Fruit fly (Drosophila melanogaster) whole organism, embryonic: Measurements from ENCODE around the gene Pez.
A peak's percentile ranks its signal among the peaks of the same experiment; 100 is the strongest.

Experiments
- BEAF-32 ChIP-seq: fragments of 200-800 bp; sonication (Bioruptor generic); optimal IDR thresholded peaks from 3 replicates; lab custom pipeline; 2017; ENCODE audit warnings: missing biosample characterization, missing genetic modification characterization, mild to moderate bottlenecking, moderate library complexity, missing genetic modification reagents
- CG12391 ChIP-seq: fragments of 200-800 bp; sonication (Bioruptor generic); optimal IDR thresholded peaks from 3 replicates; lab custom pipeline; 2018; ENCODE audit warnings: missing biosample characterization, mild to moderate bottlenecking, missing genetic modification characterization, moderate library complexity
- CG13287 ChIP-seq: fragments of 200-800 bp; sonication (Bioruptor generic); IDR thresholded peaks from 2 replicates; pipeline ENCODE4 v1.3.6; 2022; ENCODE audit warnings: missing biosample characterization, missing genetic modification characterization; ENCODE audit not compliant: partially characterized antibody
- CG13894 ChIP-seq: fragments of 200-800 bp; sonication (Bioruptor generic); optimal IDR thresholded peaks from 3 replicates; lab custom pipeline; 2018; ENCODE audit warnings: missing biosample characterization, mild to moderate bottlenecking, missing genetic modification characterization, moderate library complexity
- CG14441 ChIP-seq: fragments of 200-800 bp; sonication (Bioruptor generic); IDR thresholded peaks from 2 replicates; pipeline ENCODE4 v1.3.6; 2022; ENCODE audit warnings: missing biosample characterization, missing genetic modification characterization
- CG15269 ChIP-seq: fragments of 200-800 bp; sonication (Bioruptor generic); optimal IDR thresholded peaks from 2 replicates; lab custom pipeline; 2018; ENCODE audit warnings: missing biosample characterization, mild to moderate bottlenecking, missing genetic modification characterization, moderate library complexity
- CG17328 ChIP-seq: fragments of 200-800 bp; sonication (Bioruptor generic); IDR thresholded peaks from 2 replicates; pipeline ENCODE4 v1.3.6; 2022; ENCODE audit warnings: missing biosample characterization, missing genetic modification characterization
- CG1792 ChIP-seq: fragments of 200-800 bp; sonication (Bioruptor generic); optimal IDR thresholded peaks from 2 replicates; lab custom pipeline; 2016; ENCODE audit warnings: missing biosample characterization, missing genetic modification characterization
- CG2116 ChIP-seq: fragments of 200-800 bp; sonication (Bioruptor generic); optimal IDR thresholded peaks from 3 replicates; lab custom pipeline; 2018; ENCODE audit warnings: missing biosample characterization, mild to moderate bottlenecking, missing genetic modification characterization
- CG2199 ChIP-seq: fragments of 200-800 bp; sonication (Bioruptor generic); IDR thresholded peaks from 3 replicates; pipeline ENCODE4 v1.3.6; 2022; ENCODE audit warnings: missing biosample characterization, missing genetic modification characterization
- CG33213 ChIP-seq: fragments of 200-800 bp; sonication (Bioruptor generic); optimal IDR thresholded peaks from 3 replicates; lab custom pipeline; 2016; ENCODE audit warnings: missing biosample characterization, missing genetic modification characterization
- CG3847 ChIP-seq: fragments of 200-800 bp; sonication (Bioruptor generic); IDR thresholded peaks from 2 replicates; pipeline ENCODE4 v1.3.6; 2022; ENCODE audit warnings: missing biosample characterization, missing genetic modification characterization
- CG42726 ChIP-seq: fragments of 200-800 bp; sonication (Bioruptor generic); IDR thresholded peaks from 2 replicates; pipeline ENCODE4 v1.3.6; 2022; ENCODE audit warnings: missing biosample characterization, missing genetic modification characterization; ENCODE audit not compliant: partially characterized antibody
- CG7839 ChIP-seq: fragments of 200-800 bp; sonication (Bioruptor generic); optimal IDR thresholded peaks from 3 replicates; lab custom pipeline; 2018; ENCODE audit warnings: missing biosample characterization, mild to moderate bottlenecking, missing genetic modification characterization, moderate library complexity
- CG7928 ChIP-seq: fragments of 200-800 bp; sonication (Bioruptor generic); optimal IDR thresholded peaks from 2 replicates; lab custom pipeline; 2017; ENCODE audit warnings: missing biosample characterization, mild to moderate bottlenecking, missing genetic modification characterization
- CkIIα-i1 ChIP-seq: fragments of 200-800 bp; sonication (Bioruptor generic); IDR thresholded peaks from 2 replicates; pipeline ENCODE4 v1.3.6; 2022; ENCODE audit warnings: missing biosample characterization, missing genetic modification characterization
- Dad ChIP-seq: fragments of 200-800 bp; sonication (Bioruptor generic); optimal IDR thresholded peaks from 3 replicates; lab custom pipeline; 2016; ENCODE audit warnings: missing biosample characterization, missing genetic modification characterization
- Dbx ChIP-seq: fragments of 200-800 bp; sonication (Bioruptor generic); IDR thresholded peaks from 3 replicates; pipeline ENCODE4 v1.3.6; 2022; ENCODE audit warnings: missing biosample characterization, missing genetic modification characterization
- E2f2 ChIP-seq: fragments of 200-800 bp; sonication (Bioruptor generic); IDR thresholded peaks from 2 replicates; pipeline ENCODE4 v1.3.6; 2022; ENCODE audit warnings: missing biosample characterization, missing genetic modification characterization
- Ets65A ChIP-seq: fragments of 200-800 bp; sonication (Bioruptor generic); peaks from one replicate; lab custom pipeline; 2016; ENCODE audit warnings: missing biosample characterization, missing genetic modification characterization
- Fer1 ChIP-seq: fragments of 200-800 bp; sonication (Bioruptor generic); optimal IDR thresholded peaks from 2 replicates; lab custom pipeline; 2017; ENCODE audit warnings: missing biosample characterization, mild to moderate bottlenecking, missing genetic modification characterization
- HmgZ ChIP-seq: fragments of 200-800 bp; sonication (Bioruptor generic); optimal IDR thresholded peaks from 2 replicates; lab custom pipeline; 2018; ENCODE audit warnings: missing biosample characterization, mild to moderate bottlenecking, missing genetic modification characterization
- Lhr ChIP-seq: fragments of 200-800 bp; sonication (Bioruptor generic); optimal IDR thresholded peaks from 3 replicates; lab custom pipeline; 2017; ENCODE audit warnings: mild to moderate bottlenecking, missing biosample characterization, missing genetic modification reagents, missing genetic modification characterization
- MESR4 ChIP-seq: fragments of 200-800 bp; sonication (Bioruptor generic); optimal IDR thresholded peaks from 2 replicates; lab custom pipeline; 2018; ENCODE audit warnings: missing biosample characterization, mild to moderate bottlenecking, missing genetic modification characterization, moderate library complexity
- Max ChIP-seq: fragments of 200-800 bp; sonication (Bioruptor generic); optimal IDR thresholded peaks from 2 replicates; lab custom pipeline; 2016; ENCODE audit warnings: missing biosample characterization, mild to moderate bottlenecking, missing genetic modification characterization
- Meics ChIP-seq: fragments of 200-800 bp; sonication (Bioruptor generic); optimal IDR thresholded peaks from 2 replicates; lab custom pipeline; 2017; ENCODE audit warnings: missing biosample characterization, mild to moderate bottlenecking, missing genetic modification characterization
- Myb ChIP-seq: fragments of 200-800 bp; sonication (Bioruptor generic); optimal IDR thresholded peaks from 2 replicates; lab custom pipeline; 2016; ENCODE audit warnings: missing biosample characterization, missing genetic modification characterization
- NFAT ChIP-seq: fragments of 200-800 bp; sonication (Bioruptor generic); IDR thresholded peaks from 2 replicates; pipeline ENCODE4 v1.3.6; 2022; ENCODE audit warnings: missing biosample characterization, missing genetic modification characterization
- Rfx ChIP-seq: fragments of 200-800 bp; sonication (Bioruptor generic); IDR thresholded peaks from 2 replicates; pipeline ENCODE4 v1.3.6; 2022; ENCODE audit warnings: missing biosample characterization, missing genetic modification characterization
- Scr ChIP-seq: fragments of 200-800 bp; sonication (Bioruptor generic); IDR thresholded peaks from 2 replicates; pipeline ENCODE4 v1.3.6; 2022; ENCODE audit warnings: missing biosample characterization, missing genetic modification characterization; ENCODE audit not compliant: partially characterized antibody
- Sin3A ChIP-seq: fragments of >200 bp; optimal IDR thresholded peaks from 2 replicates; lab custom pipeline; 2018
- Xrp1 ChIP-seq: fragments of 200-800 bp; sonication (Bioruptor generic); IDR thresholded peaks from 2 replicates; pipeline ENCODE4 v1.3.6; 2022; ENCODE audit warnings: missing biosample characterization, missing genetic modification characterization
- ato ChIP-seq: fragments of 200-800 bp; sonication (Bioruptor generic); IDR thresholded peaks from 2 replicates; pipeline ENCODE4 v1.3.6; 2022; ENCODE audit warnings: missing biosample characterization, missing genetic modification characterization; ENCODE audit not compliant: partially characterized antibody
- cwo ChIP-seq: fragments of 200-800 bp; sonication (Bioruptor generic); optimal IDR thresholded peaks from 3 replicates; lab custom pipeline; 2017; ENCODE audit warnings: missing biosample characterization, missing genetic modification characterization, mild to moderate bottlenecking, moderate library complexity, missing genetic modification reagents
- dm ChIP-seq: fragments of 200-800 bp; sonication (Bioruptor generic); optimal IDR thresholded peaks from 3 replicates; lab custom pipeline; 2016; ENCODE audit warnings: missing biosample characterization, missing genetic modification characterization
- emc ChIP-seq: fragments of 200-800 bp; sonication (Bioruptor generic); optimal IDR thresholded peaks from 2 replicates; lab custom pipeline; 2016; ENCODE audit warnings: missing biosample characterization, missing genetic modification characterization
- ham ChIP-seq: fragments of 200-800 bp; sonication (Bioruptor generic); IDR thresholded peaks from 2 replicates; pipeline ENCODE4 v1.3.6; 2022; ENCODE audit warnings: missing biosample characterization, missing genetic modification characterization
- jing ChIP-seq: fragments of 200-800 bp; sonication (Bioruptor generic); optimal IDR thresholded peaks from 2 replicates; lab custom pipeline; 2018; ENCODE audit warnings: missing biosample characterization, mild to moderate bottlenecking, missing genetic modification characterization
- lab ChIP-seq: fragments of 200-800 bp; sonication (Bioruptor generic); optimal IDR thresholded peaks from 3 replicates; lab custom pipeline; 2017; ENCODE audit warnings: missing biosample characterization, missing genetic modification characterization, mild to moderate bottlenecking, moderate library complexity, missing genetic modification reagents
- nom ChIP-seq: fragments of 200-800 bp; sonication (Bioruptor generic); optimal IDR thresholded peaks from 2 replicates; lab custom pipeline; 2017; ENCODE audit warnings: missing biosample characterization, missing genetic modification characterization, mild to moderate bottlenecking, moderate library complexity, missing genetic modification reagents
- phol ChIP-seq: fragments of 200-800 bp; sonication (Bioruptor generic); optimal IDR thresholded peaks from 3 replicates; lab custom pipeline; 2018; ENCODE audit warnings: missing biosample characterization, mild to moderate bottlenecking, missing genetic modification characterization, moderate library complexity
- prd ChIP-seq, 3 experiments: fragments of >200 bp in 2 of 3; fragments of 200-800 bp in 1 of 3; sonication (Bioruptor generic) in 1 of 3; optimal IDR thresholded peaks in 2 of 3; IDR thresholded peaks in 1 of 3; 2 replicates in 2 of 3; 3 replicates in 1 of 3; pipeline versions ENCODE4 v1.3.6 to Lab custom; 2017 to 2022; ENCODE audit warnings: missing biosample characterization in 1 of 3, missing genetic modification characterization in 1 of 3
- repo ChIP-seq: fragments of 200-800 bp; sonication (Bioruptor generic); optimal IDR thresholded peaks from 2 replicates; lab custom pipeline; 2016; ENCODE audit warnings: missing biosample characterization, missing genetic modification characterization
- rib ChIP-seq: fragments of 200-800 bp; sonication (Bioruptor generic); IDR thresholded peaks from 2 replicates; pipeline ENCODE4 v1.3.6; 2022; ENCODE audit warnings: missing biosample characterization, missing genetic modification characterization
- slbo ChIP-seq: fragments of 200-800 bp; sonication (Bioruptor generic); IDR thresholded peaks from 2 replicates; pipeline ENCODE4 v1.3.6; 2022; ENCODE audit warnings: missing biosample characterization, missing genetic modification characterization
- sug ChIP-seq: fragments of 200-800 bp; optimal IDR thresholded peaks from 2 replicates; lab custom pipeline; 2019; ENCODE audit warnings: missing biosample characterization, mild to moderate bottlenecking, missing genetic modification characterization, moderate library complexity
- trem ChIP-seq: fragments of 200-800 bp; optimal IDR thresholded peaks from 3 replicates; lab custom pipeline; 2019; ENCODE audit warnings: missing biosample characterization, mild to moderate bottlenecking, missing genetic modification characterization, moderate library complexity
- zen2 ChIP-seq: fragments of 200-800 bp; sonication (Bioruptor generic); IDR thresholded peaks from 3 replicates; pipeline ENCODE4 v1.3.6; 2022; ENCODE audit warnings: missing biosample characterization, missing genetic modification characterization; ENCODE audit not compliant: partially characterized antibody

Gene Pez

DNA sequence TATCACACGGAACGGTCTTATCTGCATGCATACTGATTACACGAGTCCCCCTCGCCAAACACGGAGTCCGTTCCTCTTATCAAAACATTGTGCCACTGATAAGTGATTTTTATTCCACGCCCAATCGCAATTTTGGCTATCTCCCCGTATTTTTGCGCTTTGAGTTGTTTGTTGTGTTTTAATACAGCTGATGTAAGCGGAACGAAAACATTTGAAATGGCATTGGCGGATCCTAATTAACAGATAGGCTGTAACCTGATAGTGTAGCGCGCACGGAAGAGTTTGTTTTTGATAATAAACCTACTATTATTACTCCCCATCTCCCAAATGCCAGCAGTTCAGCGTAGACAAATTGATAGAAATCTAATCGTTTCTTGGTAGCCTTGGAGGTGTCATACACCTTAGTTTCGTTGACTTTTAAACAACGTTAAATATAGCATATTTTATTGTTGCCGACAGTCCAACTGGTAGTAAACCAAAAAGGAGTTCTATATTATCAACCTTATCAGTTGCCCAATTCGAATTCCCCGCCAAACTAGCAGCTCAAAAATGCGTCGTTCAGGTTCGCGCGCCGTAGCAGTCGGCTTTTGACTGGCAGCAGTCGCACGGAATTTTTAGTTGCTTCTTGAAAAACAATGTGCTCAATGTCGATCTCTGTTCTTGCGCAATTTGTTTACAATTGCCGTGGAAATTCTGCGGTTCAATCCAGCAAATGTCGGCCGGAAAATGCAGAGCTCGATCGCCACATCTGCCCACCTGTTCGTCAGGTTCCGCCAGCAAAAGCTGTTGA, 4.8 kb upstream of the Pez start (continued):
- peak; percentile 16 for TF ChIP-seq CG33213 (GFP tag; lab: Kevin White, UChicago)
- peak; percentile 21; the same call in 1 of the 2 replicates for TF ChIP-seq CG17328
- TF ChIP-seq CG2199 (GFP tag; lab: Robert Waterston, UW): peak; percentile 87
- TF ChIP-seq phol (tag; lab: Kevin White, UChicago): peak; percentile 17
- TF ChIP-seq CkIIα-i1 (GFP tag; lab: Robert Waterston, UW): no peak
- no peak for TF ChIP-seq ato (GFP tag; lab: Robert Waterston, UW)
- TF ChIP-seq nom (GFP tag; lab: Kevin White, UChicago): no peak
- TF ChIP-seq slbo (GFP tag; lab: Robert Waterston, UW): peak; percentile 58
- peak; percentile 92 for TF ChIP-seq sug
- peak; percentile 47 for TF ChIP-seq cwo (GFP tag; lab: Kevin White, UChicago)
- peak; percentile 99 for TF ChIP-seq E2f2
- TF ChIP-seq CG2116 (GFP tag; lab: Kevin White, UChicago): peak; percentile 49
- peak; percentile 27 for TF ChIP-seq lab (GFP tag; lab: Kevin White, UChicago)
- no peak for TF ChIP-seq prd (optimal IDR thresholded peaks at IDR 0.05; lab: Kevin White, UChicago)
- TF ChIP-seq prd (GFP tag; IDR thresholded peaks at IDR 0.05; lab: Robert Waterston, UW): no peak
- TF ChIP-seq Meics (GFP tag; lab: Kevin White, UChicago): peak; percentile 5
- TF ChIP-seq CG13894 (tag; lab: Kevin White, UChicago): no peak
- TF ChIP-seq Scr (GFP tag; lab: Robert Waterston, UW): peak; percentile 17; the same call in 1 of the 2 replicates
- no peak for TF ChIP-seq CG12391
- peak; percentile 16 for TF ChIP-seq trem (tag; lab: Kevin White, UChicago)
- TF ChIP-seq NFAT (GFP tag; lab: Robert Waterston, UW): peak; percentile 87
- no peak for TF ChIP-seq Xrp1
- peak; percentile 7 for TF ChIP-seq CG1792 (GFP tag; lab: Kevin White, UChicago)
- TF ChIP-seq rib (GFP tag; lab: Robert Waterston, UW): peak; percentile 68
- peak; percentile 43 for TF ChIP-seq MESR4
- peak; percentile 22 for TF ChIP-seq CG7928
- peak; percentile 65 for TF ChIP-seq CG42726 (GFP tag; lab: Robert Waterston, UW)
- peak; percentile 60 for TF ChIP-seq Rfx (GFP tag; lab: Robert Waterston, UW)
- TF ChIP-seq BEAF-32 (GFP tag; lab: Kevin White, UChicago): peak; percentile 33
- TF ChIP-seq CG13287: peak; percentile 11; the same call in 1 of the 2 replicates
- no peak for TF ChIP-seq ham (GFP tag; lab: Robert Waterston, UW)
- peak; percentile 16 for TF ChIP-seq Lhr (GFP tag; lab: Kevin White, UChicago)
- peak; percentile 9 for TF ChIP-seq repo
- TF ChIP-seq zen2 (GFP tag; lab: Robert Waterston, UW): no peak
- peak; percentile 54 for TF ChIP-seq Sin3A (lab: Kevin White, UChicago)
- peak; percentile 13 for TF ChIP-seq CG7839
- peak; percentile 20 for TF ChIP-seq Fer1 (GFP tag; lab: Kevin White, UChicago)
- peak; percentile 86 for TF ChIP-seq dm (GFP tag; lab: Kevin White, UChicago)
- peak; percentile 74 for TF ChIP-seq HmgZ (tag; lab: Kevin White, UChicago)
- TF ChIP-seq Dbx: peak; percentile 48; the same call in 1 of the 3 replicates
- peak; percentile 34 for TF ChIP-seq Myb (GFP tag; lab: Kevin White, UChicago)
- peak; percentile 73 for TF ChIP-seq Max (GFP tag; lab: Kevin White, UChicago)
- no peak for TF ChIP-seq CG15269 (tag; lab: Kevin White, UChicago)
- TF ChIP-seq CG3847: peak; percentile 44
- TF ChIP-seq Ets65A (GFP tag; lab: Kevin White, UChicago): peak; percentile 49
- no peak for TF ChIP-seq jing (GFP tag; lab: Kevin White, UChicago)
- TF ChIP-seq emc (GFP tag; lab: Kevin White, UChicago): no peak
- TF ChIP-seq Dad: no peak
- TF ChIP-seq CG14441 (GFP tag; lab: Robert Waterston, UW): peak; percentile 43; the same call in 1 of the 2 replicates
